Worm (Caenorhabditis elegans): Measurements from ENCODE around the gene K07H8.9.

DNA sequence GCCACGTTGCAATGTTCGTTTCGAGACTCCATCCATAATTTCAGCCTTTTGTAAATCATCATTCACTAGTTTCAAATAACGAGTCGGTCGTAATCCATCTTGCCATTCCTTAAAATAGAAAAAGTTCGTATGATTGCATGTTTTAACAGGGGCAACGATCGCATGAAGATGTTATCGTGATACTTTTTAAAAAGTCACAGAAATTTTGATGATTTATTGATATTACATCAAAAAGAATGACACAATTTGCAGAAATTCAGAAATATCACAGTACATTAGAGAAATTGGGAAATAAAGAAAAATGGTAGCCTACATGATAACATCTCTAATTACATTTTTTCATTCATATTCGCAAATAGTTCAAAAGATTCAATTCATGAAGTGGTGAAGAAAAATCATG lies 12.9 kb downstream of the K07H8.9 start:
- no peak for TF ChIP-seq W03F9.2 (tag; optimal IDR thresholded peaks at IDR 0.05)
- TF ChIP-seq him-1 (tag; optimal IDR thresholded peaks at IDR 0.05), result no peak

Data from whole organism, L4/young adult.